Worm (Caenorhabditis elegans): ENCODE results near the gene ttr-32.

The ttr-32 gene

ce11 chrIII:7559869-7560268, 6.3 kb upstream of the ttr-32 start (continued):
- TF ChIP-seq fos-1 (tag; optimal IDR thresholded peaks at IDR 0.05) (no peak), sptf-1 (tag; optimal IDR thresholded peaks at IDR 0.05) (no peak), sup-37 (GFP tag; optimal IDR thresholded peaks at IDR 0.05) (no peak), rnt-1 (tag; optimal IDR thresholded peaks at IDR 0.05) (peak; percentile 67), nhr-76 (tag; optimal IDR thresholded peaks at IDR 0.05) (no peak)

ce11 chrIII:7561872-7562271, 4.3 kb upstream of the ttr-32 start, which contains the start of gene lgc-12:
Gene lgc-12 (plus strand): TSS chrIII:7562172.
- TF ChIP-seq pax-3 (tag; optimal IDR thresholded peaks at IDR 0.05): no peak
- TF ChIP-seq ztf-4 (tag; optimal IDR thresholded peaks at IDR 0.05): no peak
- no peak for TF ChIP-seq tlp-1 (tag; optimal IDR thresholded peaks at IDR 0.05)
- TF ChIP-seq nhr-76 (tag; optimal IDR thresholded peaks at IDR 0.05): no peak
- no peak for TF ChIP-seq ceh-88 (GFP tag; IDR thresholded peaks at IDR 0.05)
- no peak for TF ChIP-seq isw-1 (GFP tag; IDR thresholded peaks at IDR 0.05)
- TF ChIP-seq lin-14 (GFP tag; optimal IDR thresholded peaks at IDR 0.05): no peak
- TF ChIP-seq xbp-1 (tag; optimal IDR thresholded peaks at IDR 0.05): no peak
- no peak for TF ChIP-seq egl-13 (tag; optimal IDR thresholded peaks at IDR 0.05)
- no peak for TF ChIP-seq lsy-2 (tag; optimal IDR thresholded peaks at IDR 0.05)
- TF ChIP-seq pag-3 (tag; optimal IDR thresholded peaks at IDR 0.05; ENCODE audit: borderline replicate concordance, insufficient read depth): no peak
- no peak for TF ChIP-seq nhr-84 (tag; optimal IDR thresholded peaks at IDR 0.05)
- no peak for TF ChIP-seq unc-130 (tag; optimal IDR thresholded peaks at IDR 0.05)
- TF ChIP-seq nhr-90 (tag; optimal IDR thresholded peaks at IDR 0.05; ENCODE audit: poor library complexity): no peak
- no peak for TF ChIP-seq fkh-10 (GFP tag; optimal IDR thresholded peaks at IDR 0.05)
- no peak for TF ChIP-seq unc-62 (GFP tag; optimal IDR thresholded peaks at IDR 0.05)
- no peak for TF ChIP-seq rnt-1 (tag; optimal IDR thresholded peaks at IDR 0.05)
- TF ChIP-seq sox-4 (tag; optimal IDR thresholded peaks at IDR 0.05): no peak
- TF ChIP-seq hlh-4 (tag; optimal IDR thresholded peaks at IDR 0.05): no peak

ce11 chrIII:7565247-7565646, 964 bp upstream of the ttr-32 start, which contains the start of gene ttr-8:
Gene ttr-8 (minus strand): TSS chrIII:7565347.
- TF ChIP-seq fkh-10 (GFP tag; optimal IDR thresholded peaks at IDR 0.05) (no peak), elt-2 (tag; optimal IDR thresholded peaks at IDR 0.05) (no peak), pax-3 (tag; optimal IDR thresholded peaks at IDR 0.05) (no peak), pag-3 (tag; optimal IDR thresholded peaks at IDR 0.05; ENCODE audit: borderline replicate concordance, insufficient read depth) (no peak), zip-4 (GFP tag; optimal IDR thresholded peaks at IDR 0.05) (no peak), ceh-88 (GFP tag; IDR thresholded peaks at IDR 0.05) (no peak), lsy-2 (tag; optimal IDR thresholded peaks at IDR 0.05) (no peak), ceh-82 (tag; optimal IDR thresholded peaks at IDR 0.05) (no peak), mdl-1 (tag; optimal IDR thresholded peaks at IDR 0.05) (no peak)

- TF ChIP-seq lin-13 (GFP tag; optimal IDR thresholded peaks at IDR 0.05): peak; percentile 36
- peak; percentile 59 for TF ChIP-seq nhr-90 (tag; optimal IDR thresholded peaks at IDR 0.05; ENCODE audit: poor library complexity)
- no peak for TF ChIP-seq lin-39 (tag; optimal IDR thresholded peaks at IDR 0.05)
- TF ChIP-seq efl-3 (GFP tag; optimal IDR thresholded peaks at IDR 0.05): no peak
- no peak for TF ChIP-seq vab-15 (tag; optimal IDR thresholded peaks at IDR 0.05)
- peak; percentile 87 for TF ChIP-seq fkh-8 (tag; optimal IDR thresholded peaks at IDR 0.05)
- TF ChIP-seq mab-9 (GFP tag; IDR thresholded peaks at IDR 0.05): peak; percentile 57; the same call in 1 of the 2 replicates
- peak; percentile 82 for TF ChIP-seq snu-23 (GFP tag; optimal IDR thresholded peaks at IDR 0.05)
- TF ChIP-seq hpl-2 (GFP tag; optimal IDR thresholded peaks at IDR 0.05): no peak
- no peak for TF ChIP-seq fkh-4 (tag; optimal IDR thresholded peaks at IDR 0.05; ENCODE audit: borderline replicate concordance)
- no peak for TF ChIP-seq C34B4.2 (tag; optimal IDR thresholded peaks at IDR 0.05)
- TF ChIP-seq F16B12.6 (tag; optimal IDR thresholded peaks at IDR 0.05): peak; percentile 57
- peak; percentile 31 for TF ChIP-seq lin-15B (tag; optimal IDR thresholded peaks at IDR 0.05)
- TF ChIP-seq unc-98 (GFP tag; IDR thresholded peaks at IDR 0.05): no peak
- TF ChIP-seq nhr-11 (tag; optimal IDR thresholded peaks at IDR 0.05): peak; percentile 61
- TF ChIP-seq ceh-82 (tag; optimal IDR thresholded peaks at IDR 0.05): peak; percentile 64 to 80 (median 68)
- TF ChIP-seq ces-1 (GFP tag; optimal IDR thresholded peaks at IDR 0.05): peak; percentile 18
- peak; percentile 76 for TF ChIP-seq rnt-1 (tag; optimal IDR thresholded peaks at IDR 0.05)
- peak; percentile 85 for TF ChIP-seq xbp-1 (tag; optimal IDR thresholded peaks at IDR 0.05)
- TF ChIP-seq nhr-19 (GFP tag; conservative IDR thresholded peaks at IDR 0.05): peak; percentile 73
- TF ChIP-seq egl-13 (tag; optimal IDR thresholded peaks at IDR 0.05): peak; percentile 40
- TF ChIP-seq swsn-7 (tag; optimal IDR thresholded peaks at IDR 0.05): peak; percentile 83
- no peak for TF ChIP-seq ets-5 (GFP tag; IDR thresholded peaks at IDR 0.05)
- peak; percentile 48 for TF ChIP-seq lir-3 (tag; optimal IDR thresholded peaks at IDR 0.05; ENCODE audit: poor library complexity)
Measured at ce11 chrIII:7570083-7570695, 4.0 kb downstream of the ttr-32 start, which contains the start of gene R13A5.7. Gene R13A5.7 (minus strand): TSS chrIII:7570133.

Measured in whole organism, L1 larva.